Worm (Caenorhabditis elegans): ENCODE results near the gene paqr-2.

The paqr-2 gene

DNA sequence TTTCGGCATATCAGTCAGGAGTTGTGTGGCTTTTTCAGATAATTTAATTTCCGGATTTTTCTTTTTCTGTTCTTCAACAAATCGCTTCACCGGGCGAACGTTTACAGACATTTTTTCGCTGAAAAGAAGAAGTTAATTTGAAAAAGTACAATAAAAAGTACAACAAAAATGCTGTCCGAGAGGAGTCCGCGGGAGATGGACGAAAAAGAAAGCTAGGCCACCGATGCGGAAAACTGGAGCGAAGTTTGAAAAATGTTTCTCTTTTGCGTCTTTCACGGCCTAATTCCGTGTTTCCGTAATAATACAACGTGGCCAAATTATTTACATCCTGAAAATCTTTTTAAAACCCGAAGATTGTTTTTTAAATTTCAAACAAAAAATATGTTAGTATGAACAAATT, 30.5 kb downstream of the paqr-2 start, which contains the start of gene thoc-5 (continued):
- TF ChIP-seq ceh-20 (GFP tag; IDR thresholded peaks at IDR 0.05) (peak; percentile 75; the same call in 1 of the 2 replicates), T26A8.4 (GFP tag; IDR thresholded peaks at IDR 0.05) (no peak), nhr-76 (tag; optimal IDR thresholded peaks at IDR 0.05) (no peak), ZK337.2 (GFP tag; IDR thresholded peaks at IDR 0.05) (peak; percentile 92), F26F4.8 (GFP tag; conservative IDR thresholded peaks at IDR 0.05) (no peak), mxl-3 (GFP tag; optimal IDR thresholded peaks at IDR 0.05) (no peak), lin-29 (GFP tag; IDR thresholded peaks at IDR 0.05) (no peak), nhr-6 (tag; optimal IDR thresholded peaks at IDR 0.05) (peak; percentile 77), dmd-9 (GFP tag; IDR thresholded peaks at IDR 0.05) (peak; percentile 92), zip-2 (tag; optimal IDR thresholded peaks at IDR 0.05) (no peak), dmd-8 (GFP tag; IDR thresholded peaks at IDR 0.05) (no peak), ces-1 (GFP tag; optimal IDR thresholded peaks at IDR 0.05) (no peak), nhr-11 (tag; optimal IDR thresholded peaks at IDR 0.05) (peak; percentile 36), tra-1 (GFP tag; IDR thresholded peaks at IDR 0.05) (peak; percentile 72; the same call in 1 of the 2 replicates), cey-2 (tag; optimal IDR thresholded peaks at IDR 0.05; ENCODE audit: borderline replicate concordance, insufficient read depth) (no peak), egl-27 (tag; optimal IDR thresholded peaks at IDR 0.05) (no peak), zip-11 (GFP tag; IDR thresholded peaks at IDR 0.05) (no peak), ctbp-1 (GFP tag; IDR thresholded peaks at IDR 0.05) (no peak), ceh-32 (tag; optimal IDR thresholded peaks at IDR 0.05; ENCODE audit: poor library complexity) (no peak), nhr-10 (tag; optimal IDR thresholded peaks at IDR 0.05) (no peak), vab-7 (GFP tag; IDR thresholded peaks at IDR 0.05) (peak; percentile 50; the same call in 1 of the 2 replicates), lin-38 (GFP tag; IDR thresholded peaks at IDR 0.05) (no peak), F44E2.7 (GFP tag; IDR thresholded peaks at IDR 0.05) (no peak), attf-4 (tag; optimal IDR thresholded peaks at IDR 0.05) (no peak), lin-15B (tag; optimal IDR thresholded peaks at IDR 0.05) (no peak), nhr-102 (tag; optimal IDR thresholded peaks at IDR 0.05) (peak; percentile 55), F37D6.2 (tag; optimal IDR thresholded peaks at IDR 0.05) (peak; percentile 35), R02D3.7 (tag; optimal IDR thresholded peaks at IDR 0.05) (no peak), pqm-1 (tag; optimal IDR thresholded peaks at IDR 0.05) (no peak), Y105C5A.15 (GFP tag; IDR thresholded peaks at IDR 0.05) (no peak), ceh-44 (GFP tag; IDR thresholded peaks at IDR 0.05) (peak; percentile 74; the same call in 1 of the 2 replicates), zfp-3 (GFP tag; conservative IDR thresholded peaks at IDR 0.05) (0 out of 2 replicates have a peak, but pooled peaks have one; percentile 19), duxl-1 (tag; optimal IDR thresholded peaks at IDR 0.05; ENCODE audit: poor library complexity) (peak; percentile 65), nhr-42 (GFP tag; IDR thresholded peaks at IDR 0.05) (no peak; the same call in 1 of the 2 replicates), snpc-4 (tag; optimal IDR thresholded peaks at IDR 0.05) (no peak), ceh-28 (tag; optimal IDR thresholded peaks at IDR 0.05) (no peak), Y5F2A.4 (GFP tag; optimal IDR thresholded peaks at IDR 0.05) (no peak), rbr-2 (tag; optimal IDR thresholded peaks at IDR 0.05) (peak; percentile 57), tag-97 (GFP tag; IDR thresholded peaks at IDR 0.05) (peak; percentile 77; the same call in 1 of the 2 replicates), arid-1 (GFP tag; conservative IDR thresholded peaks at IDR 0.05) (peak; percentile 38; the same call in 1 of the 2 replicates), saeg-2 (GFP tag; IDR thresholded peaks at IDR 0.05) (no peak), mdl-1 (tag; optimal IDR thresholded peaks at IDR 0.05) (no peak), lir-3 (tag; optimal IDR thresholded peaks at IDR 0.05) (no peak), Y75B8A.6 (GFP tag; IDR thresholded peaks at IDR 0.05) (0 out of 2 replicates have a peak, but pooled peaks have one; percentile 70), mep-1 (tag; optimal IDR thresholded peaks at IDR 0.05) (peak; percentile 53), unc-62 (GFP tag; optimal IDR thresholded peaks at IDR 0.05 in 1 of 2) (no peak), unc-62 (tag; optimal IDR thresholded peaks at IDR 0.05) (no peak), php-3 (GFP tag; IDR thresholded peaks at IDR 0.05) (peak; percentile 48; the same call in 1 of the 2 replicates), daf-19 (GFP tag; conservative IDR thresholded peaks at IDR 0.05) (no peak), daf-8 (GFP tag; IDR thresholded peaks at IDR 0.05) (no peak), nhr-237 (tag; optimal IDR thresholded peaks at IDR 0.05) (no peak), zag-1 (tag; optimal IDR thresholded peaks at IDR 0.05) (no peak)

Data from whole organism, L4 larva.